Worm (Caenorhabditis elegans) whole organism, late embryonic: Measurements from ENCODE around the gene F32D8.13.

Experiments used
- K02D7.2 ChIP-seq: sonication (generic microtip); optimal IDR thresholded peaks from 2 replicates; lab custom pipeline; 2017; ENCODE audit warnings: mild to moderate bottlenecking, missing genetic modification characterization, missing compliant biosample characterization
- K09A11.1 ChIP-seq: sonication (generic microtip); optimal IDR thresholded peaks from 2 replicates; lab custom pipeline; 2017; ENCODE audit warnings: antibody characterized with exemption, mild to moderate bottlenecking, missing genetic modification characterization, missing compliant biosample characterization; ENCODE audit not compliant: insufficient read depth
- T23F11.4 ChIP-seq: fragments of 200-800 bp; sonication (Bioruptor generic); optimal IDR thresholded peaks from 2 replicates; lab custom pipeline; 2018; ENCODE audit warnings: mild to moderate bottlenecking, missing genetic modification characterization, missing compliant biosample characterization
- Y22D7AL.16 ChIP-seq: sonication (generic microtip); optimal IDR thresholded peaks from 2 replicates; lab custom pipeline; 2016; ENCODE audit warnings: missing genetic modification characterization, missing compliant biosample characterization
- ama-1 ChIP-seq: fragments of 150-350 bp; optimal IDR thresholded peaks from 2 replicates; lab custom pipeline; 2014
- ceh-14 ChIP-seq: sonication (generic microtip); optimal IDR thresholded peaks from 2 replicates; lab custom pipeline; 2016; ENCODE audit warnings: missing genotype, missing genetic modification characterization, missing compliant biosample characterization
- ceh-19 ChIP-seq: fragments of 200-800 bp; sonication (Bioruptor generic); optimal IDR thresholded peaks from 2 replicates; lab custom pipeline; 2018; ENCODE audit warnings: mild to moderate bottlenecking, missing genetic modification characterization, missing compliant biosample characterization
- ceh-45 ChIP-seq: fragments of 200-800 bp; sonication (Bioruptor generic); IDR thresholded peaks from 2 replicates; pipeline ENCODE4 v1.3.6; 2022; ENCODE audit warnings: missing genetic modification reagents, missing genetic modification characterization, missing compliant biosample characterization
- ceh-48 ChIP-seq: sonication (generic microtip); optimal IDR thresholded peaks from 2 replicates; lab custom pipeline; 2016; ENCODE audit warnings: missing genetic modification characterization, inconsistent platforms, missing compliant biosample characterization
- ceh-9 ChIP-seq: sonication (generic microtip); optimal IDR thresholded peaks from 2 replicates; lab custom pipeline; 2016; ENCODE audit warnings: mild to moderate bottlenecking, missing genetic modification characterization, inconsistent platforms, missing compliant biosample characterization
- elt-2 ChIP-seq: sonication (generic microtip); optimal IDR thresholded peaks from 2 replicates; lab custom pipeline; 2016; ENCODE audit warnings: missing genetic modification reagents, missing genetic modification characterization, missing compliant biosample characterization
- eyg-1 ChIP-seq: sonication (generic microtip); optimal IDR thresholded peaks from 2 replicates; lab custom pipeline; 2016; ENCODE audit warnings: missing genotype, missing genetic modification characterization, missing compliant biosample characterization
- fkh-10 ChIP-seq: fragments of 150-350 bp; optimal IDR thresholded peaks from 2 replicates; lab custom pipeline; 2014; ENCODE audit warnings: missing biosample characterization, missing genetic modification reagents, missing genetic modification characterization
- gmeb-2 ChIP-seq: sonication (generic microtip); optimal IDR thresholded peaks from 2 replicates; lab custom pipeline; 2016; ENCODE audit warnings: missing genetic modification characterization, inconsistent platforms, missing compliant biosample characterization
- hlh-13 ChIP-seq: fragments of 200-800 bp; sonication (Bioruptor generic); optimal IDR thresholded peaks from 2 replicates; lab custom pipeline; 2018; ENCODE audit warnings: mild to moderate bottlenecking, missing genetic modification characterization, missing compliant biosample characterization
- lim-6 ChIP-seq: sonication (generic microtip); optimal IDR thresholded peaks from 2 replicates; lab custom pipeline; 2016; ENCODE audit warnings: missing genetic modification characterization, missing compliant biosample characterization
- madf-2 ChIP-seq: sonication (generic microtip); optimal IDR thresholded peaks from 2 replicates; lab custom pipeline; 2017; ENCODE audit warnings: missing genetic modification characterization, missing compliant biosample characterization
- nfya-1 ChIP-seq: sonication (generic microtip); optimal IDR thresholded peaks from 2 replicates; lab custom pipeline; 2017; ENCODE audit warnings: missing genetic modification characterization, mild to moderate bottlenecking, missing compliant biosample characterization, antibody characterized with exemption, moderate library complexity
- nhr-11 ChIP-seq: fragments of 150-350 bp; optimal IDR thresholded peaks from 2 replicates; lab custom pipeline; 2014; ENCODE audit warnings: missing biosample characterization, missing genetic modification characterization
- nhr-232 ChIP-seq: sonication (generic microtip); optimal IDR thresholded peaks from 2 replicates; lab custom pipeline; 2016; ENCODE audit warnings: missing genetic modification characterization, missing compliant biosample characterization
- npax-4 ChIP-seq: sonication (generic microtip); optimal IDR thresholded peaks from 2 replicates; lab custom pipeline; 2016; ENCODE audit warnings: missing genetic modification characterization, missing compliant biosample characterization
- odd-2 ChIP-seq: sonication (generic microtip); optimal IDR thresholded peaks from 2 replicates; lab custom pipeline; 2017; ENCODE audit warnings: antibody characterized with exemption, mild to moderate bottlenecking, missing genetic modification characterization, missing compliant biosample characterization
- pag-3 ChIP-seq: sonication (generic microtip); optimal IDR thresholded peaks from 2 replicates; lab custom pipeline; 2016; ENCODE audit warnings: missing compliant biosample characterization, missing genetic modification characterization, borderline replicate concordance
- pat-9 ChIP-seq: fragments of 200-800 bp; sonication (Bioruptor generic); optimal IDR thresholded peaks from 2 replicates; lab custom pipeline; 2018; ENCODE audit warnings: mild to moderate bottlenecking, missing genetic modification characterization, moderate library complexity, missing compliant biosample characterization
- pax-1 ChIP-seq: fragments of 150-350 bp; optimal IDR thresholded peaks from 2 replicates; lab custom pipeline; 2014; ENCODE audit warnings: missing biosample characterization, missing genetic modification characterization
- sdc-2 ChIP-seq: sonication (generic microtip); optimal IDR thresholded peaks from 2 replicates; lab custom pipeline; 2016; ENCODE audit warnings: missing genotype, missing genetic modification characterization, missing compliant biosample characterization
- sox-2 ChIP-seq: fragments of 200-800 bp; sonication (Bioruptor generic); IDR thresholded peaks from 2 replicates; pipeline ENCODE4 v1.3.6; 2022; ENCODE audit warnings: missing genetic modification reagents, missing genetic modification characterization, missing compliant biosample characterization
- syd-9 ChIP-seq: sonication (generic microtip); optimal IDR thresholded peaks from 2 replicates; lab custom pipeline; 2016; ENCODE audit warnings: mild to moderate bottlenecking, missing genetic modification characterization, moderate library complexity, missing compliant biosample characterization
- tbx-7 ChIP-seq: sonication (generic microtip); optimal IDR thresholded peaks from 2 replicates; lab custom pipeline; 2016; ENCODE audit warnings: missing genotype, missing genetic modification characterization, missing compliant biosample characterization
- unc-55 ChIP-seq: sonication (generic microtip); optimal IDR thresholded peaks from 2 replicates; lab custom pipeline; 2017; ENCODE audit warnings: missing biosample characterization, missing genetic modification reagents, missing genetic modification characterization
- zip-5 ChIP-seq: sonication (generic microtip); optimal IDR thresholded peaks from 2 replicates; lab custom pipeline; 2016; ENCODE audit warnings: missing genetic modification characterization, missing compliant biosample characterization

Gene F32D8.13

DNA sequence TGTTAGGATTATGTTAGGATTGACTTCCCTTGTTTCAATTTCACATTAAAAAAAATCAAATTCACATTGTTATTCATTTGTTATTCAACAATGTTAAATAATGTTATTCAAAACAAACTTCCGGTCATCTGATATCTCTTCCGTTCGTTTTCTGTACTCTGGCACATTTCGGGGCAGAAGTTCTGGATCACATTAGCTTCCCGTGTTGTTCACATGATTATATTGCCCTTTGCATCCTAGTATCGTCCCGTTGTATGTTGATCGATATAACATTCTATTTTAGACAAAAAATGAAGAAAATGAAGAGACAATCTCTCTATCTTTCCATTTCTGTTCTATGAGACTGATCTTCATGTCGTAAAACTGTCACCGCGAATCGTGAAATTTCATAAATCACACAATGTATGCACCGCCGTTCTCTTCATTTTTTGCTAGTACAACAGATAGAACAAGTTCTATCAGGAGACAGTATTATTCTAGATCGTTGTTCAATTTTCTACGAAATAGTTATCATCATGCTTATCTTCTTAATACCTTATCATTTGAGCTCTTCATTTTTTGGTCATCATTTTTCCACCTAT lies 43.7 kb upstream of the F32D8.13 start:
- no peak for TF ChIP-seq lim-6 (tag; lab: Kevin White, UChicago)
- no peak for TF ChIP-seq tbx-7 (tag; lab: Kevin White, UChicago)
- TF ChIP-seq ceh-19 = no peak
- TF ChIP-seq ama-1 (lab: Kevin White, UChicago) = no peak
- no peak for TF ChIP-seq sdc-2 (tag; lab: Kevin White, UChicago)
- no peak for TF ChIP-seq npax-4 (tag; lab: Kevin White, UChicago)
- TF ChIP-seq pag-3 (tag; lab: Kevin White, UChicago) = no peak
- no peak for TF ChIP-seq sox-2 (GFP tag; lab: Robert Waterston, UW)
- TF ChIP-seq unc-55 (GFP tag; lab: Kevin White, UChicago) = no peak
- TF ChIP-seq ceh-14 (tag; lab: Kevin White, UChicago) = no peak

DNA sequence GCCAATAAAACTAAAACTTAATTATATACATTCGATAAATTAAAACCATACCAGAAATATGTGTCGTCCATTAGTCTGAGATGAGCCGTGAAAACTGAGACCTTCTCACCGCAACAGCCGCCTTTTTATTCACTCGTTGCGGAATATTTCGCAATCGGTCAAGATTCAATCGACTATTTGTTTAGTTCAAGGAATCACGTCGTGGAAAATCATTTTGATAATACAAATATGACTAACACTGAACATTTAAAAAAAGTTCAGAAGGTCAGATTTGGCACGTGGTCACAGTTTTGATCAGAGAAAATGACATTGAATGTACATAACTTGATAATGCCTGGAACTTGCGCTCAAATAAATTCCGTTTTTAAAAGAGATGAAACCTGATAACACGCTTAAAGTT lies 42.4 kb upstream of the F32D8.13 start, which contains the start of gene F17C11.11:
Gene F17C11.11, minus strand, starts transcription at position 79 of the 400 bp plus-strand sequence.
- TF ChIP-seq K09A11.1 (tag; lab: Kevin White, UChicago) = no peak
- no peak for TF ChIP-seq lim-6 (tag; lab: Kevin White, UChicago)
- no peak for TF ChIP-seq pat-9 (tag; lab: Kevin White, UChicago)
- no peak for TF ChIP-seq ceh-48 (tag; lab: Kevin White, UChicago)
- TF ChIP-seq nhr-11 (tag; lab: Kevin White, UChicago) = no peak
- TF ChIP-seq Y22D7AL.16 (tag; lab: Kevin White, UChicago) = no peak
- TF ChIP-seq syd-9 (tag; lab: Kevin White, UChicago) = no peak
- TF ChIP-seq odd-2 (tag; lab: Kevin White, UChicago) = no peak
- no peak for TF ChIP-seq zip-5 (tag; lab: Kevin White, UChicago)
- TF ChIP-seq fkh-10 (GFP tag; lab: Kevin White, UChicago) = no peak
- TF ChIP-seq, all 69 proteins: peak for 0

DNA sequence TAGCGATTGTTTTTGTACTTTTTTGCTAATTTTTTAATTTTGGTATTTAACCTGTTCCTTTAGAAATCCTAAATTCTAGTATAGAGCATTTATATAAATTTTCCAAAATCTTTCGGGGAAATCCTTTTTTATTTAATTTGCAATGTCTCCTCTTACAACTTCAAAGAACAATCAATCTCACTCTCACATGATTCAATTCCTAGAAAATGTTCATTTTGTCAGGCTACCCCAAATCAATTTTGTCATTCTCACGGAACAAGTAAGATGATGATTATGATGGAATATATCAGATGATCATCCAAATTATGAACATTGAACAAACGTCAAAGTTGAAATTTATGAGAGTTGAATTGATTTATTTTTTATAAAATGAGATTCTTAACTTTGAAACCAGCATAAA lies 41.0 kb upstream of the F32D8.13 start:
- TF ChIP-seq nhr-232 (tag; lab: Kevin White, UChicago) (no peak), ceh-45 (GFP tag; lab: Robert Waterston, UW) (no peak), ceh-14 (tag; lab: Kevin White, UChicago) (no peak), ceh-9 (tag; lab: Kevin White, UChicago) (no peak), lim-6 (tag; lab: Kevin White, UChicago) (no peak), sdc-2 (tag; lab: Kevin White, UChicago) (no peak), fkh-10 (GFP tag; lab: Kevin White, UChicago) (no peak), T23F11.4 (GFP tag; lab: Kevin White, UChicago) (no peak), hlh-13 (GFP tag; lab: Kevin White, UChicago) (no peak), gmeb-2 (tag; lab: Kevin White, UChicago) (no peak), pax-1 (tag; lab: Kevin White, UChicago) (no peak), madf-2 (no peak), K02D7.2 (tag; lab: Kevin White, UChicago) (no peak)

DNA sequence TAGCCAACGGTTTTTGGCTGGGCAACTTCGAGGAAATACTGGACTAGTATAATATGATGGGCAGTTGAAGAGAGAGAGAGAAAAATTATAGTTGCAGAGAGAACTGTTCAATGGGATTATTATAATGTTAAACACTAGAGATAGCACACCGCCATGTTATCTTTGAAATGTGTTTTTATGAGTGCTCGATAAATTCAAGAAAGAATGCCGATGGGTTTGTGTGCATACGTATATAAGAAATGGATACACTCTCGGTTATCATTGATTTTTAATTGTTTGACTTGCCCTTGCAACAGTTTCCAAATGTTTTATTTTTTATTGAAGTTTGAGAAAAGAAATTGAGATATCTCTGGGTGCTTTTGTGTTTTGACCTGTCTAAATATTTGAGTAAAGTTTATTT lies 40.3 kb upstream of the F32D8.13 start, which contains the start of gene F17C11.12:
Gene F17C11.12, minus strand, starts transcription at position 240 of the 400 bp plus-strand sequence.
- TF ChIP-seq elt-2 (tag; lab: Kevin White, UChicago) = peak; percentile 44
- TF ChIP-seq pag-3 (tag; lab: Kevin White, UChicago) = no peak

DNA sequence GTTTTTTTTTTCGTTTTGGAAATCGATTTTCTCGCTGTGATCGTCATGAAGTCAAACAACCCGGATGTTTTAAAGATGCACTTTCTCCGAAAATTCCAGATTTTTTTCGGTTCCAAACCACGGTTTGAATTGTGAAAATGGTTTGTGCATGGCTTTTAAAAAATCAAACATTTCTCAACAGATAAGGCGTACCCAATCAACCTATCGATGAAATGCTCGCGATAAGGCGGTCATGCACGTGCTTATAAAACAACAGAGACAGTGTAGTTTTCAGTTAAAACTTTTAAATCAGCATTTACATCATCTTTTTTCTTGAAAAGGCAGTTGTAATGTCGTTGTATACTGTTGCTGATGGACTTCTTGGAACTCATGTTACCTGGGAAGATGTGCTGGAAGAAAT lies 36.1 kb upstream of the F32D8.13 start, which contains the start of gene F58B4.5:
Gene F58B4.5, plus strand, starts transcription at position 283 of the 400 bp plus-strand sequence.
- TF ChIP-seq zip-5 (tag; lab: Kevin White, UChicago) = no peak
- TF ChIP-seq nfya-1 = no peak
- TF ChIP-seq eyg-1 = no peak
- no peak for TF ChIP-seq ceh-48 (tag; lab: Kevin White, UChicago)
- TF ChIP-seq pag-3 (tag; lab: Kevin White, UChicago) = no peak
- peak; percentile 63 for TF ChIP-seq elt-2 (tag; lab: Kevin White, UChicago)
- TF ChIP-seq, all 69 proteins: peak for 1
